Fruit fly (Drosophila melanogaster) whole organism: ENCODE data around the gene Nasp.

ENCODE experiments used
- CG8478 ChIP-seq: fragments of >200 bp; optimal IDR thresholded peaks from 2 replicates; lab custom pipeline; 2018; ENCODE audit warnings: inconsistent platforms
- Dll ChIP-seq: fragments of >200 bp; optimal IDR thresholded peaks from 2 replicates; lab custom pipeline; 2017
- EcR ChIP-seq, 2 experiments: fragments of >200 bp; optimal IDR thresholded peaks; 2 replicates each; lab custom pipeline; 2017; ENCODE audit warnings: missing biosample characterization in 2 of 2, missing genetic modification characterization in 2 of 2, missing genetic modification reagents in 2 of 2
- pan ChIP-seq: fragments of >200 bp; optimal IDR thresholded peaks from 2 replicates; lab custom pipeline; 2017
- psq ChIP-seq: fragments of >200 bp; optimal IDR thresholded peaks from 2 replicates; lab custom pipeline; 2017
- usp ChIP-seq: fragments of >200 bp; optimal IDR thresholded peaks from 2 replicates; lab custom pipeline; 2017; ENCODE audit warnings: missing biosample characterization, missing genetic modification characterization, mixed read lengths

DNA sequence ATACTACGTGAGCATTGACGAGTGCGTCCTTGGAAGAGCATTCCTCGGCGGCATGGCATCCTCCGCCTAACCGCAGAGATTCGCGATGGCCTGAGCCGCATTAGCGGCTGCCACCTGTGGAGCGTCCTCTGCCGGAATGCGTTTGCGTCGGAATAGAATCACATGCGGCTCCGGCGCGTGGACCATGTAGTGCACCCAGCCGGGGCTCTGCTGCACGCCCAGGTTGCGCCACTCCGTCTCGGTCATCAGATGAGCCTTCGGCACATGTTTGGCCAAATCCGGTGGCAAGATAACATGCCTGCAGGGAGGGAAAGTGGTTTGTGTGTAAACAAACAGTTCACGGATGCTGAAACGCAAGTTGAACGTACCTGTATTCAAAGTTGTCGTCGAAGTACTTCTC lies 32.2 kb upstream of the Nasp start:
- TF ChIP-seq usp (GFP tag; lab: Kevin White, UChicago) (no peak), CG8478 (no peak), EcR (GFP tag; optimal IDR thresholded peaks at IDR 0.05; lab: Kevin White, UChicago) (no peak), psq (lab: Kevin White, UChicago) (no peak), pan (lab: Kevin White, UChicago) (no peak), Dll (lab: Kevin White, UChicago) (no peak)
